Worm (Caenorhabditis elegans): ENCODE measurements around the gene ceh-30.
A peak's percentile ranks its signal among the peaks of the same experiment; 100 is the strongest.

The ceh-30 gene

ce11 chrX:3049233-3049632, 14.1 kb upstream of the ceh-30 start:
- TF ChIP-seq ztf-4 (tag; optimal IDR thresholded peaks at IDR 0.05), result no peak
- no peak for TF ChIP-seq nhr-77 (tag; optimal IDR thresholded peaks at IDR 0.05)
- peak; percentile 41 for TF ChIP-seq mab-5 (tag; optimal IDR thresholded peaks at IDR 0.05)
- TF ChIP-seq R02D3.7 (tag; optimal IDR thresholded peaks at IDR 0.05), result no peak
- no peak for TF ChIP-seq lin-39 (tag; optimal IDR thresholded peaks at IDR 0.05)
- TF ChIP-seq sma-3 (GFP tag; optimal IDR thresholded peaks at IDR 0.05), result no peak
- peak in 1 of 2 experiments; percentile 60 for TF ChIP-seq lsy-2 (tag; optimal IDR thresholded peaks at IDR 0.05)
- TF ChIP-seq gmeb-1 (tag; optimal IDR thresholded peaks at IDR 0.05), result no peak
- TF ChIP-seq lin-11 (tag; optimal IDR thresholded peaks at IDR 0.05), result peak; percentile 47
- TF ChIP-seq alr-1 (tag; optimal IDR thresholded peaks at IDR 0.05), result no peak
- no peak for TF ChIP-seq ceh-82 (tag; optimal IDR thresholded peaks at IDR 0.05)
- TF ChIP-seq zag-1 (tag; optimal IDR thresholded peaks at IDR 0.05), result peak; percentile 28
- TF ChIP-seq unc-62 (GFP tag; optimal IDR thresholded peaks at IDR 0.05), result no peak
- TF ChIP-seq nhr-129 (tag; optimal IDR thresholded peaks at IDR 0.05), result peak; percentile 78
- peak; percentile 56 for TF ChIP-seq egl-27 (tag; optimal IDR thresholded peaks at IDR 0.05)
- TF ChIP-seq skn-1 (tag; optimal IDR thresholded peaks at IDR 0.05), result no peak
- peak; percentile 49 for TF ChIP-seq crh-2 (tag; optimal IDR thresholded peaks at IDR 0.05)
- TF ChIP-seq sem-4 (tag; optimal IDR thresholded peaks at IDR 0.05), result peak; percentile 30
- TF ChIP-seq sma-9 (GFP tag; optimal IDR thresholded peaks at IDR 0.05), result peak; percentile 61
- TF ChIP-seq sma-9 (tag; optimal IDR thresholded peaks at IDR 0.05), result no peak
- no peak for TF ChIP-seq unc-39 (tag; optimal IDR thresholded peaks at IDR 0.05)
- TF ChIP-seq mdl-1 (tag; optimal IDR thresholded peaks at IDR 0.05), result peak; percentile 37 to 46
- no peak for TF ChIP-seq nhr-25 (tag; optimal IDR thresholded peaks at IDR 0.05)
- peak; percentile 78 for TF ChIP-seq unc-55 (GFP tag; optimal IDR thresholded peaks at IDR 0.05)
- no peak for TF ChIP-seq nhr-21 (tag; optimal IDR thresholded peaks at IDR 0.05)
- peak; percentile 58 for TF ChIP-seq C34F6.9 (tag; optimal IDR thresholded peaks at IDR 0.05)
- TF ChIP-seq fos-1 (tag; optimal IDR thresholded peaks at IDR 0.05), result peak; percentile 70
- TF ChIP-seq nhr-11 (tag; optimal IDR thresholded peaks at IDR 0.05), result no peak
- peak; percentile 76 for TF ChIP-seq F13H6.1 (tag; optimal IDR thresholded peaks at IDR 0.05)

- no peak for TF ChIP-seq snpc-4 (tag; optimal IDR thresholded peaks at IDR 0.05)
- no peak for TF ChIP-seq ama-1 (optimal IDR thresholded peaks at IDR 0.05)
- TF ChIP-seq ceh-16 (tag; optimal IDR thresholded peaks at IDR 0.05), result no peak
- TF ChIP-seq elt-1 (tag; optimal IDR thresholded peaks at IDR 0.05), result no peak
- TF ChIP-seq egl-27 (tag; optimal IDR thresholded peaks at IDR 0.05), result no peak
- no peak for TF ChIP-seq elt-3 (tag; optimal IDR thresholded peaks at IDR 0.05)
- TF ChIP-seq alr-1 (tag; optimal IDR thresholded peaks at IDR 0.05), result no peak
- no peak for TF ChIP-seq ztf-4 (tag; optimal IDR thresholded peaks at IDR 0.05)
- no peak for TF ChIP-seq gmeb-1 (tag; optimal IDR thresholded peaks at IDR 0.05)
- TF ChIP-seq mdl-1 (tag; optimal IDR thresholded peaks at IDR 0.05), result no peak
- no peak for TF ChIP-seq lsy-2 (tag; optimal IDR thresholded peaks at IDR 0.05)
- no peak for TF ChIP-seq sma-9 (GFP tag; optimal IDR thresholded peaks at IDR 0.05)
- no peak for TF ChIP-seq sma-9 (tag; optimal IDR thresholded peaks at IDR 0.05)
- no peak for TF ChIP-seq nhr-10 (tag; optimal IDR thresholded peaks at IDR 0.05)
- TF ChIP-seq nhr-23 (tag; optimal IDR thresholded peaks at IDR 0.05), result no peak
- no peak for TF ChIP-seq lin-13 (GFP tag; optimal IDR thresholded peaks at IDR 0.05)
- no peak for TF ChIP-seq aly-2 (tag; optimal IDR thresholded peaks at IDR 0.05)
Observed at ce11 chrX:3051315-3051993, 11.9 kb upstream of the ceh-30 start.

ce11 chrX:3054394-3054793, 9.0 kb upstream of the ceh-30 start:
- no peak for TF ChIP-seq nhr-25 (tag; optimal IDR thresholded peaks at IDR 0.05)
- TF ChIP-seq peb-1 (tag; optimal IDR thresholded peaks at IDR 0.05), result no peak
- TF ChIP-seq F13H6.1 (tag; optimal IDR thresholded peaks at IDR 0.05), result no peak
- no peak for TF ChIP-seq nhr-12 (tag; optimal IDR thresholded peaks at IDR 0.05)
- TF ChIP-seq sma-9 (GFP tag; optimal IDR thresholded peaks at IDR 0.05), result peak; percentile 27
- TF ChIP-seq sma-9 (tag; optimal IDR thresholded peaks at IDR 0.05), result no peak

Data from whole organism, L2 larva.